Fruit fly (Drosophila melanogaster): ENCODE measurements around the gene CG42717.
A peak's percentile ranks its signal among the peaks of the same experiment; 100 is the strongest.

The CG42717 gene

DNA sequence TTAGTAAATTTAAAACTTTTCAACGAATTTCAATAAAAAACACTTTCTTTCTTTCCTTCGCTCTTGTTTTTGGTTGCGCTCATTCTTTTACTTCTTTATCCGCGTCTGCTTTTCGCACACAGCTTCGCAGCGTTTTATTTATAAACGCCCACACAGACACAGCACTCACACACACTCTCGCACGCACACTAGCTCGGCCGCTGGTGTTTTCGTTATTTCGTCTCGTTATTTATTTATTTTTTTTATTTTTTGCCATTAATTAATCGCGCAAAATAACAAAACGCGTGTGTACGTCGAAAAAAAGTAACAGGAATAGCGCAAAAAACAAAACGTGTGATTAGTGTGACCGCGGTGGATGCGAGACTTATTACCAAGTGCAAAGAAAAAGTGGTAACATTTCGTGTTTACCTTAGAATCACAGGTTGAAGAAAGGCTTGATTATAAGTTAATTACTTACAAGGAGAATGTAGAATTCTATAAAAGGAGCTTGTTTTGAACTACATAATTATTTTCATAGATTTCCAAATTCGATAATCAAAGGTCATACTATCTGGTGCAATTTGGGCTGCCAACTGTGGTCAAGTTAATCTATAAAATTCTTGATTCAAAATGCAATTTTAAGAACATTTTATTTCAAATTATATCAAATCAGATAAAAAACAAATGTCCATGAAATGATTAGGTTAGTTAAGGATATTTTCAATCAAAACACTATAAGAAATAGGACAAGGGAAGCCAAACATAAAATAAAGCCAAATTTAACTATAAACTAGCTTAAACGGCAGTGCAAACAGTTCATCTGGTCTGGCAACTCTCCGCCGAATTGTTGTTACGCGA lies 28.4 kb downstream of the CG42717 start, which contains the start of the genes hzg and mRpS31 (continued):
- TF ChIP-seq CG2678 (tag; optimal IDR thresholded peaks at IDR 0.05) (peak; percentile 68), peb (GFP tag; IDR thresholded peaks at IDR 0.05) (peak; percentile 32; the same call in 1 of the 2 replicates), CG10654 (GFP tag; optimal IDR thresholded peaks at IDR 0.05) (peak; percentile 50), lola (GFP tag; optimal IDR thresholded peaks at IDR 0.05) (peak in 1 of 3 experiments; percentile 53), sima (GFP tag; optimal IDR thresholded peaks at IDR 0.05) (no peak), Med (GFP tag) (peak; percentile 87), CG4854 (GFP tag; optimal IDR thresholded peaks at IDR 0.05) (no peak), CG15269 (tag; optimal IDR thresholded peaks at IDR 0.05) (peak; percentile 46), CG8478 (optimal IDR thresholded peaks at IDR 0.05) (no peak), nerfin-1 (tag; optimal IDR thresholded peaks at IDR 0.05) (peak; percentile 27), sna (GFP tag; IDR thresholded peaks at IDR 0.05; ENCODE audit: partially characterized antibody) (no peak), al (GFP tag; IDR thresholded peaks at IDR 0.05) (peak; percentile 52; the same call in 1 of the 2 replicates), kay (GFP tag; optimal IDR thresholded peaks at IDR 0.05) (peak; percentile 10), CG14014 (GFP tag; IDR thresholded peaks at IDR 0.05) (no peak), Nf-YC (tag; optimal IDR thresholded peaks at IDR 0.05) (peak; percentile 56), CG3847 (GFP tag; IDR thresholded peaks at IDR 0.05) (peak; percentile 61), CG6683 (GFP tag; optimal IDR thresholded peaks at IDR 0.05) (no peak), CG18262 (tag; optimal IDR thresholded peaks at IDR 0.05) (peak; percentile 66), CG8924 (tag; optimal IDR thresholded peaks at IDR 0.05) (peak; percentile 68), her (GFP tag; optimal IDR thresholded peaks at IDR 0.05) (no peak), CG10366 (GFP tag; IDR thresholded peaks at IDR 0.05) (peak; percentile 47), CG14965 (GFP tag; optimal IDR thresholded peaks at IDR 0.05; ENCODE audit: borderline replicate concordance) (no peak), CG13287 (GFP tag; IDR thresholded peaks at IDR 0.05; ENCODE audit: partially characterized antibody) (peak; percentile 15; the same call in 1 of the 2 replicates), CG11247 (GFP tag; IDR thresholded peaks at IDR 0.05) (no peak), CG1792 (GFP tag; optimal IDR thresholded peaks at IDR 0.05) (peak; percentile 13), tna (GFP tag; IDR thresholded peaks at IDR 0.05; ENCODE audit: partially characterized antibody) (no peak), corto (GFP tag; optimal IDR thresholded peaks at IDR 0.05) (peak; percentile 28), CG9817 (tag; optimal IDR thresholded peaks at IDR 0.05) (peak; percentile 67), CG12104 (GFP tag; optimal IDR thresholded peaks at IDR 0.05) (no peak), az2 (GFP tag; optimal IDR thresholded peaks at IDR 0.05) (peak; percentile 57), dimm (GFP tag; IDR thresholded peaks at IDR 0.05) (no peak), Trl (optimal IDR thresholded peaks at IDR 0.05) (no peak), Trl (GFP tag; optimal IDR thresholded peaks at IDR 0.05) (peak; percentile 63), bab2 (GFP tag; optimal IDR thresholded peaks at IDR 0.05) (no peak), CG17328 (GFP tag; IDR thresholded peaks at IDR 0.05) (no peak), NFAT (GFP tag; IDR thresholded peaks at IDR 0.05) (no peak), Atf-2 (GFP tag; optimal IDR thresholded peaks at IDR 0.05) (peak; percentile 58), Oli (tag; optimal IDR thresholded peaks at IDR 0.05) (peak; percentile 1), wor (GFP tag; IDR thresholded peaks at IDR 0.05) (no peak), twi (tag; optimal IDR thresholded peaks at IDR 0.05) (peak; percentile 28), dm (GFP tag; optimal IDR thresholded peaks at IDR 0.05) (peak; percentile 38), crol (GFP tag; IDR thresholded peaks at IDR 0.05) (no peak), nom (GFP tag; optimal IDR thresholded peaks at IDR 0.05) (peak; percentile 88), CG13894 (tag; optimal IDR thresholded peaks at IDR 0.05) (peak; percentile 44), CG4820 (GFP tag; optimal IDR thresholded peaks at IDR 0.05) (peak; percentile 49), hth (optimal IDR thresholded peaks at IDR 0.05) (no peak), caup (GFP tag; optimal IDR thresholded peaks at IDR 0.05; ENCODE audit: severe bottlenecking) (no peak), CG12236 (GFP tag; optimal IDR thresholded peaks at IDR 0.05) (no peak), vvl (GFP tag; IDR thresholded peaks at IDR 0.05) (peak; percentile 54; the same call in 1 of the 2 replicates), TFAM (GFP tag; optimal IDR thresholded peaks at IDR 0.05) (no peak)

Measured in whole organism, embryonic.